Fruit fly (Drosophila melanogaster) whole organism, embryonic: ENCODE results near the gene CG2321.

ENCODE experiments used
- Awh ChIP-seq: fragments of 200-800 bp; sonication (Bioruptor generic); IDR thresholded peaks from 2 replicates; pipeline ENCODE4, ENCODE4 v1.3.6; 2022; ENCODE audit warnings: missing biosample characterization, missing genetic modification characterization
- B-H1 ChIP-seq: fragments of 200-800 bp; sonication (Bioruptor generic); IDR thresholded peaks from 3 replicates; pipeline ENCODE4 v1.3.6; 2022; ENCODE audit warnings: missing biosample characterization, missing genetic modification characterization
- Bdp1 ChIP-seq: fragments of 200-800 bp; sonication (Bioruptor generic); optimal IDR thresholded peaks from 3 replicates; lab custom pipeline; 2016; ENCODE audit warnings: missing biosample characterization, missing genetic modification characterization
- CG10321 ChIP-seq: fragments of 200-800 bp; sonication (Bioruptor generic); IDR thresholded peaks from 2 replicates; pipeline ENCODE4 v1.3.6; 2022; ENCODE audit warnings: missing biosample characterization, missing genetic modification characterization
- CG11085 ChIP-seq: fragments of 200-800 bp; sonication (Bioruptor generic); IDR thresholded peaks from 2 replicates; pipeline ENCODE4 v1.3.6; 2022; ENCODE audit warnings: missing biosample characterization, missing genetic modification characterization
- CG11247 ChIP-seq: fragments of 200-800 bp; sonication (Bioruptor generic); IDR thresholded peaks from 2 replicates; pipeline ENCODE4 v1.3.6; 2022; ENCODE audit warnings: missing biosample characterization, missing genetic modification characterization
- CG12299 ChIP-seq: fragments of 200-800 bp; sonication (Bioruptor generic); optimal IDR thresholded peaks from 2 replicates; lab custom pipeline; 2018; ENCODE audit warnings: missing biosample characterization, mild to moderate bottlenecking, missing genetic modification characterization
- CG12391 ChIP-seq: fragments of 200-800 bp; sonication (Bioruptor generic); optimal IDR thresholded peaks from 3 replicates; lab custom pipeline; 2018; ENCODE audit warnings: missing biosample characterization, mild to moderate bottlenecking, missing genetic modification characterization, moderate library complexity
- CG12659 ChIP-seq: fragments of 200-800 bp; sonication (Bioruptor generic); optimal IDR thresholded peaks from 3 replicates; lab custom pipeline; 2017; ENCODE audit warnings: mild to moderate bottlenecking, missing biosample characterization, missing genetic modification reagents, missing genetic modification characterization
- CG12942 ChIP-seq: fragments of 200-800 bp; sonication (Bioruptor generic); optimal IDR thresholded peaks from 3 replicates; lab custom pipeline; 2016; ENCODE audit warnings: missing biosample characterization, missing genetic modification characterization
- CG13296 ChIP-seq: fragments of 200-800 bp; sonication (Bioruptor generic); optimal IDR thresholded peaks from 3 replicates; lab custom pipeline; 2018; ENCODE audit warnings: missing biosample characterization, mild to moderate bottlenecking, missing genetic modification characterization
- CG15073 ChIP-seq: fragments of 200-800 bp; sonication (Bioruptor generic); optimal IDR thresholded peaks from 2 replicates; lab custom pipeline; 2016; ENCODE audit warnings: missing biosample characterization, missing genetic modification characterization
- CG17359 ChIP-seq: fragments of 200-800 bp; sonication (Bioruptor generic); optimal IDR thresholded peaks from 3 replicates; lab custom pipeline; 2018; ENCODE audit warnings: missing biosample characterization, mild to moderate bottlenecking, missing genetic modification characterization, moderate library complexity
- CG32532 ChIP-seq: fragments of 200-800 bp; sonication (Bioruptor generic); IDR thresholded peaks from 2 replicates; pipeline ENCODE4 v1.3.6; 2022; ENCODE audit warnings: missing biosample characterization, missing genetic modification characterization
- CG4707 ChIP-seq: fragments of 200-800 bp; sonication (Bioruptor generic); optimal IDR thresholded peaks from 2 replicates; lab custom pipeline; 2018; ENCODE audit warnings: missing biosample characterization, mild to moderate bottlenecking, missing genetic modification characterization, moderate library complexity
- CG7556 ChIP-seq: fragments of 200-800 bp; sonication (Bioruptor generic); optimal IDR thresholded peaks from 2 replicates; lab custom pipeline; 2017; ENCODE audit warnings: missing biosample characterization, mild to moderate bottlenecking, missing genetic modification characterization
- CG8089 ChIP-seq: fragments of 200-800 bp; sonication (Bioruptor generic); optimal IDR thresholded peaks from 3 replicates; lab custom pipeline; 2016; ENCODE audit warnings: missing biosample characterization, missing genetic modification characterization
- CG9932 ChIP-seq: fragments of 200-800 bp; sonication (Bioruptor generic); IDR thresholded peaks from 2 replicates; pipeline ENCODE4 v1.3.6; 2022; ENCODE audit warnings: missing biosample characterization, missing genetic modification characterization
- CHES-1-like ChIP-seq: fragments of 200-800 bp; sonication (Bioruptor generic); optimal IDR thresholded peaks from 2 replicates; lab custom pipeline; 2016; ENCODE audit warnings: missing biosample characterization, missing genetic modification characterization
- CkIIα-i1 ChIP-seq: fragments of 200-800 bp; sonication (Bioruptor generic); IDR thresholded peaks from 2 replicates; pipeline ENCODE4 v1.3.6; 2022; ENCODE audit warnings: missing biosample characterization, missing genetic modification characterization
- Ets97D ChIP-seq: fragments of 200-800 bp; sonication (Bioruptor generic); optimal IDR thresholded peaks from 3 replicates; lab custom pipeline; 2016; ENCODE audit warnings: missing biosample characterization, missing genetic modification characterization
- H15 ChIP-seq: fragments of 200-800 bp; sonication (Bioruptor generic); IDR thresholded peaks from 3 replicates; pipeline ENCODE4 v1.3.6; 2022; ENCODE audit warnings: missing biosample characterization, missing genetic modification characterization
- HHEX ChIP-seq: fragments of 200-800 bp; sonication (Bioruptor generic); optimal IDR thresholded peaks from 3 replicates; lab custom pipeline; 2017; ENCODE audit warnings: missing biosample characterization, mild to moderate bottlenecking, missing genetic modification characterization, missing genetic modification reagents
- Hmx ChIP-seq: fragments of 200-800 bp; sonication (Bioruptor generic); optimal IDR thresholded peaks from 2 replicates; lab custom pipeline; 2016; ENCODE audit warnings: missing biosample characterization, missing genetic modification characterization
- Jarid2 ChIP-seq: fragments of 200-800 bp; sonication (Bioruptor generic); optimal IDR thresholded peaks from 3 replicates; lab custom pipeline; 2017; ENCODE audit warnings: mild to moderate bottlenecking, missing biosample characterization, missing genetic modification reagents, missing genetic modification characterization
- MBD-R2 ChIP-seq: fragments of 200-800 bp; sonication (Bioruptor generic); IDR thresholded peaks from 2 replicates; pipeline ENCODE4 v1.3.6; 2022; ENCODE audit warnings: missing biosample characterization, missing genetic modification characterization
- MESR4 ChIP-seq: fragments of 200-800 bp; sonication (Bioruptor generic); optimal IDR thresholded peaks from 2 replicates; lab custom pipeline; 2018; ENCODE audit warnings: missing biosample characterization, mild to moderate bottlenecking, missing genetic modification characterization, moderate library complexity
- Myb ChIP-seq: fragments of 200-800 bp; sonication (Bioruptor generic); optimal IDR thresholded peaks from 2 replicates; lab custom pipeline; 2016; ENCODE audit warnings: missing biosample characterization, missing genetic modification characterization
- aop ChIP-seq: fragments of 200-800 bp; sonication (Bioruptor generic); IDR thresholded peaks from 2 replicates; pipeline ENCODE4 v1.3.6; 2022; ENCODE audit warnings: missing biosample characterization, missing genetic modification characterization
- btn ChIP-seq: fragments of 200-800 bp; sonication (Bioruptor generic); optimal IDR thresholded peaks from 2 replicates; lab custom pipeline; 2016; ENCODE audit warnings: missing biosample characterization, missing genetic modification characterization
- ci ChIP-seq: fragments of 200-800 bp; sonication (Bioruptor generic); IDR thresholded peaks from 3 replicates; pipeline ENCODE4 v1.3.6; 2022; ENCODE audit warnings: missing biosample characterization, missing genetic modification characterization
- crc ChIP-seq: fragments of 200-800 bp; sonication (Bioruptor generic); optimal IDR thresholded peaks from 2 replicates; lab custom pipeline; 2016; ENCODE audit warnings: missing biosample characterization, missing genetic modification characterization
- croc ChIP-seq: fragments of 200-800 bp; sonication (Bioruptor generic); conservative IDR thresholded peaks from 3 replicates; pipeline ENCODE4 v1.3.6; 2022; ENCODE audit warnings: missing biosample characterization, missing genetic modification characterization
- dan ChIP-seq: fragments of 200-800 bp; sonication (Bioruptor generic); IDR thresholded peaks from 2 replicates; pipeline ENCODE4 v1.3.6; 2022; ENCODE audit warnings: missing biosample characterization, missing genetic modification characterization
- dysf ChIP-seq: fragments of 200-800 bp; sonication (Bioruptor generic); IDR thresholded peaks from 3 replicates; pipeline ENCODE4 v1.3.6; 2022; ENCODE audit warnings: missing biosample characterization, missing genetic modification characterization
- ewg ChIP-seq: fragments of 200-800 bp; sonication (Bioruptor generic); optimal IDR thresholded peaks from 3 replicates; lab custom pipeline; 2017; ENCODE audit warnings: mild to moderate bottlenecking, missing biosample characterization, missing genetic modification reagents, missing genetic modification characterization
- fu2 ChIP-seq: fragments of 200-800 bp; sonication (Bioruptor generic); optimal IDR thresholded peaks from 2 replicates; lab custom pipeline; 2016; ENCODE audit warnings: missing biosample characterization, missing genetic modification characterization
- ind ChIP-seq: fragments of 200-800 bp; sonication (Bioruptor generic); optimal IDR thresholded peaks from 3 replicates; lab custom pipeline; 2016; ENCODE audit warnings: missing biosample characterization, missing genetic modification characterization
- knrl ChIP-seq: fragments of 200-800 bp; sonication (Bioruptor generic); IDR thresholded peaks from 3 replicates; pipeline ENCODE4 v1.3.6; 2022; ENCODE audit warnings: missing biosample characterization, missing genetic modification characterization; ENCODE audit not compliant: partially characterized antibody
- lov ChIP-seq, 2 experiments: fragments of 200-800 bp in 1 of 2; fragments of >200 bp in 1 of 2; sonication (Bioruptor generic) in 1 of 2; IDR thresholded peaks in 1 of 2; optimal IDR thresholded peaks in 1 of 2; 2 replicates in 1 of 2; 3 replicates in 1 of 2; pipeline versions ENCODE4 v1.3.6 to Lab custom; 2017 to 2022; ENCODE audit warnings: missing biosample characterization in 1 of 2, missing genetic modification characterization in 1 of 2
- otp ChIP-seq: fragments of 200-800 bp; sonication (Bioruptor generic); IDR thresholded peaks from 3 replicates; pipeline ENCODE4, ENCODE4 v1.3.6; 2022; ENCODE audit warnings: missing biosample characterization, missing genetic modification characterization
- repo ChIP-seq: fragments of 200-800 bp; sonication (Bioruptor generic); optimal IDR thresholded peaks from 2 replicates; lab custom pipeline; 2016; ENCODE audit warnings: missing biosample characterization, missing genetic modification characterization
- row ChIP-seq: fragments of 200-800 bp; sonication (Bioruptor generic); IDR thresholded peaks from 3 replicates; pipeline ENCODE4 v1.3.6; 2022; ENCODE audit warnings: missing biosample characterization, missing genetic modification characterization
- sd ChIP-seq: fragments of 200-800 bp; sonication (Bioruptor generic); optimal IDR thresholded peaks from 3 replicates; lab custom pipeline; 2018; ENCODE audit warnings: missing biosample characterization, mild to moderate bottlenecking, missing genetic modification characterization, moderate library complexity
- sisA ChIP-seq: fragments of 200-800 bp; sonication (Bioruptor generic); IDR thresholded peaks from 2 replicates; pipeline ENCODE4 v1.3.6; 2022; ENCODE audit warnings: missing biosample characterization, missing genetic modification characterization
- slbo ChIP-seq: fragments of 200-800 bp; sonication (Bioruptor generic); IDR thresholded peaks from 2 replicates; pipeline ENCODE4 v1.3.6; 2022; ENCODE audit warnings: missing biosample characterization, missing genetic modification characterization
- so ChIP-seq: fragments of 200-800 bp; sonication (Bioruptor generic); IDR thresholded peaks from 3 replicates; pipeline ENCODE4 v1.3.6; 2022; ENCODE audit warnings: missing biosample characterization, missing genetic modification characterization
- sr ChIP-seq: fragments of 200-800 bp; sonication (Bioruptor generic); IDR thresholded peaks from 3 replicates; pipeline ENCODE4 v1.3.6; 2022; ENCODE audit warnings: missing biosample characterization, missing genetic modification characterization
- stc ChIP-seq: fragments of 200-800 bp; sonication (Bioruptor generic); IDR thresholded peaks from 2 replicates; pipeline ENCODE4 v1.3.6; 2022; ENCODE audit warnings: missing biosample characterization, missing genetic modification characterization
- stwl ChIP-seq: fragments of 200-800 bp; sonication (Bioruptor generic); optimal IDR thresholded peaks from 3 replicates; lab custom pipeline; 2018; ENCODE audit warnings: missing biosample characterization, mild to moderate bottlenecking, missing genetic modification characterization, moderate library complexity
- tgo ChIP-seq: fragments of 200-800 bp; sonication (Bioruptor generic); IDR thresholded peaks from 3 replicates; pipeline ENCODE4 v1.3.6; 2022; ENCODE audit warnings: missing biosample characterization, missing genetic modification characterization
- tin ChIP-seq: fragments of 200-800 bp; sonication (Bioruptor generic); optimal IDR thresholded peaks from 3 replicates; lab custom pipeline; 2016; ENCODE audit warnings: missing biosample characterization, missing genetic modification characterization

CG2321 gene

DNA sequence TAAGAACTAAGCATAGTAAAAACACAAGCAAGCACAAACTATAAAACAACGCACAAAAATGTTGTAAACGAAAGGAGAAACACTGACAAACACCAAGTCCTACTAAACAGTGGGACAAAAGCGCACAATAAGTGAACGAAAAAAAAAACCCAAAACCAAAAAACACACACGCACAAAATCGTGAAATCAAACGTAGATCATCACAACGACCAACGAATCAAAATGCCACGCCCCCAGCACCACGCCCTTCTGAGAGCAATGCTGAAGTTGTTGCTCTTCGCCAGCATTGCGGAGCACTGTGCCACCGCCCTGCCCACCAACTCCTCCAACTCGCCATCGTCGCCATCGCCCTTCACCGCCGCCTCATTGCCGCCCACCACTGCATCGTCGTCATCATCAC, 27.2 kb downstream of the CG2321 start (continued):
- no peak for TF ChIP-seq Myb
- no peak for TF ChIP-seq CG11085 (GFP tag; lab: Robert Waterston, UW)
- TF ChIP-seq Awh (GFP tag; lab: Robert Waterston, UW) = no peak
- TF ChIP-seq slbo (GFP tag; lab: Robert Waterston, UW) = peak; percentile 21; the same call in 1 of the 2 replicates
- TF ChIP-seq CG12299 = no peak
- TF ChIP-seq MBD-R2 (GFP tag; lab: Robert Waterston, UW) = no peak
- 0 out of 3 replicates have a peak, but pooled peaks have one; percentile 36 for TF ChIP-seq otp (GFP tag; lab: Robert Waterston, UW)
- TF ChIP-seq CkIIα-i1 = no peak
- no peak for TF ChIP-seq MESR4 (GFP tag; lab: Kevin White, UChicago)
- no peak for TF ChIP-seq CG15073 (GFP tag; lab: Kevin White, UChicago)
- no peak for TF ChIP-seq CG13296 (GFP tag; lab: Kevin White, UChicago)
- no peak for TF ChIP-seq CG9932
- TF ChIP-seq CG4707 (GFP tag; lab: Kevin White, UChicago) = no peak
- TF ChIP-seq CG10321 = no peak
- no peak for TF ChIP-seq repo (GFP tag; lab: Kevin White, UChicago)
- TF ChIP-seq CG8089 (GFP tag; lab: Kevin White, UChicago) = no peak
- 0 out of 2 replicates have a peak, but pooled peaks have one; percentile 8 for TF ChIP-seq CG32532
- TF ChIP-seq CG12659 (GFP tag; lab: Kevin White, UChicago) = no peak
- no peak for TF ChIP-seq btn
- TF ChIP-seq CG7556 = no peak
- TF ChIP-seq ewg (GFP tag; lab: Kevin White, UChicago) = no peak
- TF ChIP-seq lov (optimal IDR thresholded peaks at IDR 0.05; lab: Kevin White, UChicago) = no peak
- no peak for TF ChIP-seq lov (GFP tag; IDR thresholded peaks at IDR 0.05; lab: Robert Waterston, UW)
- TF ChIP-seq Ets97D (GFP tag; lab: Kevin White, UChicago) = no peak
- no peak for TF ChIP-seq knrl
- no peak for TF ChIP-seq dysf (GFP tag; lab: Robert Waterston, UW)
- peak; percentile 48; the same call in 1 of the 3 replicates for TF ChIP-seq ci (GFP tag; lab: Robert Waterston, UW)
- no peak; the same call in 1 of the 2 replicates for TF ChIP-seq CG11247 (GFP tag; lab: Robert Waterston, UW)
- no peak for TF ChIP-seq CG17359 (tag; lab: Kevin White, UChicago)
- no peak for TF ChIP-seq Hmx (GFP tag; lab: Kevin White, UChicago)
- no peak for TF ChIP-seq fu2
- peak; percentile 34; the same call in 1 of the 3 replicates for TF ChIP-seq row (GFP tag; lab: Robert Waterston, UW)
- TF ChIP-seq Jarid2 (GFP tag; lab: Kevin White, UChicago) = no peak
- TF ChIP-seq CG12942 = no peak
- no peak for TF ChIP-seq croc (GFP tag; lab: Robert Waterston, UW)
- no peak for TF ChIP-seq tgo
- TF ChIP-seq HHEX (GFP tag; lab: Kevin White, UChicago) = no peak
- TF ChIP-seq B-H1 (GFP tag; lab: Robert Waterston, UW) = no peak
- TF ChIP-seq stc (GFP tag; lab: Robert Waterston, UW) = 0 out of 2 replicates have a peak, but pooled peaks have one; percentile 33
- peak; percentile 26 for TF ChIP-seq ind
- no peak for TF ChIP-seq so (GFP tag; lab: Robert Waterston, UW)
- no peak for TF ChIP-seq stwl (tag; lab: Kevin White, UChicago)
- no peak for TF ChIP-seq H15 (GFP tag; lab: Robert Waterston, UW)
- TF ChIP-seq sisA (GFP tag; lab: Robert Waterston, UW) = peak; percentile 42; the same call in 1 of the 2 replicates
- TF ChIP-seq sd (tag; lab: Kevin White, UChicago) = no peak
- no peak for TF ChIP-seq CHES-1-like (GFP tag; lab: Kevin White, UChicago)
- TF ChIP-seq tin (GFP tag; lab: Kevin White, UChicago) = no peak
- no peak for TF ChIP-seq sr (GFP tag; lab: Robert Waterston, UW)
- no peak for TF ChIP-seq CG12391 (tag; lab: Kevin White, UChicago)
- no peak for TF ChIP-seq dan (GFP tag; lab: Robert Waterston, UW)
- no peak for TF ChIP-seq aop (GFP tag; lab: Robert Waterston, UW)
- no peak for TF ChIP-seq crc
- no peak for TF ChIP-seq Bdp1 (GFP tag; lab: Kevin White, UChicago)
